Worm (Caenorhabditis elegans) whole organism, L4 larva: ENCODE results near the gene ZK899.1.

Source experiments
- T26A8.4 ChIP-seq: fragments of 200-800 bp; sonication (Bioruptor generic); IDR thresholded peaks from 2 replicates; pipeline ENCODE4 v1.3.6; 2022; ENCODE audit warnings: missing genetic modification characterization, missing compliant biosample characterization
- Y75B8A.6 ChIP-seq: fragments of 200-800 bp; sonication (Bioruptor generic); IDR thresholded peaks from 2 replicates; pipeline ENCODE4 v1.3.6; 2022; ENCODE audit warnings: missing genetic modification reagents, missing genetic modification characterization, missing compliant biosample characterization
- aha-1 ChIP-seq: fragments of 150-350 bp; peaks from one replicate; lab custom pipeline; 2014; ENCODE audit warnings: missing biosample characterization, missing genetic modification characterization
- ces-1 ChIP-seq: fragments of 150-350 bp; sonication (generic microtip); optimal IDR thresholded peaks from 4 replicates; lab custom pipeline; 2014; ENCODE audit warnings: missing biosample characterization, missing genetic modification reagents, missing genetic modification characterization
- ctbp-1 ChIP-seq: fragments of 200-800 bp; sonication (Bioruptor generic); IDR thresholded peaks from 2 replicates; pipeline ENCODE4 v1.3.6; 2022; ENCODE audit warnings: missing genetic modification reagents, missing genetic modification characterization, missing compliant biosample characterization
- daf-12 ChIP-seq: fragments of 150-350 bp; optimal IDR thresholded peaks from 2 replicates; lab custom pipeline; 2014; ENCODE audit warnings: missing biosample characterization, missing genetic modification reagents, missing genetic modification characterization
- daf-16 ChIP-seq, 3 experiments: sonication (generic microtip); optimal IDR thresholded peaks; 2 replicates each; lab custom pipeline; 2016 to 2017; ENCODE audit warnings: missing genetic modification characterization in 3 of 3, missing genetic modification reagents in 3 of 3, mild to moderate bottlenecking in 2 of 3, missing compliant biosample characterization in 2 of 3, missing biosample characterization in 1 of 3, moderate library complexity in 1 of 3
- dve-1 ChIP-seq: sonication (generic microtip); optimal IDR thresholded peaks from 2 replicates; lab custom pipeline; 2017; ENCODE audit warnings: antibody characterized with exemption, mild to moderate bottlenecking, missing genetic modification characterization, missing compliant biosample characterization; ENCODE audit not compliant: insufficient read depth
- hif-1 ChIP-seq, 2 experiments: sonication (generic microtip); optimal IDR thresholded peaks; 2 replicates each; lab custom pipeline; 2016 to 2017; ENCODE audit warnings: missing compliant biosample characterization in 2 of 2, missing genetic modification characterization in 2 of 2, missing genetic modification reagents in 2 of 2, missing genotype in 2 of 2, mild to moderate bottlenecking in 1 of 2
- hlh-11 ChIP-seq: fragments of 200-800 bp; sonication (Bioruptor generic); optimal IDR thresholded peaks from 2 replicates; lab custom pipeline; 2018; ENCODE audit warnings: mild to moderate bottlenecking, missing genetic modification characterization, missing compliant biosample characterization
- hlh-30 ChIP-seq: sonication (generic microtip); optimal IDR thresholded peaks from 2 replicates; lab custom pipeline; 2017; ENCODE audit warnings: antibody characterized with exemption, mild to moderate bottlenecking, missing genetic modification characterization, missing compliant biosample characterization; ENCODE audit not compliant: insufficient read depth
- jun-1 ChIP-seq: fragments of 150-350 bp; optimal IDR thresholded peaks from 2 replicates; lab custom pipeline; 2014; ENCODE audit warnings: missing biosample characterization, missing genetic modification reagents, missing genetic modification characterization
- lim-7 ChIP-seq: fragments of 200-800 bp; sonication (Bioruptor generic); IDR thresholded peaks from 2 replicates; pipeline ENCODE4 v1.3.6; 2022; ENCODE audit warnings: missing genetic modification characterization, missing compliant biosample characterization
- lin-1 ChIP-seq: fragments of 200-800 bp; sonication (Bioruptor generic); IDR thresholded peaks from 2 replicates; pipeline ENCODE4 v1.3.6; 2022; ENCODE audit warnings: missing genetic modification reagents, missing genetic modification characterization, missing compliant biosample characterization
- lsy-2 ChIP-seq, 2 experiments: fragments of 150-350 bp in 1 of 2; sonication (generic microtip) in 1 of 2; optimal IDR thresholded peaks; 2 replicates each; lab custom pipeline; 2014 to 2017; ENCODE audit warnings: missing biosample characterization in 2 of 2, missing genetic modification characterization in 2 of 2
- mdl-1 ChIP-seq, 2 experiments: fragments of 150-350 bp in 1 of 2; sonication (generic microtip) in 1 of 2; optimal IDR thresholded peaks; 2 replicates each; lab custom pipeline; 2014 to 2017; ENCODE audit warnings: missing biosample characterization in 2 of 2, missing genetic modification characterization in 2 of 2
- mdt-29 ChIP-seq: fragments of 200-800 bp; sonication (Bioruptor generic); IDR thresholded peaks from 2 replicates; pipeline ENCODE4 v1.3.6; 2022; ENCODE audit warnings: missing genetic modification reagents, missing genetic modification characterization, missing compliant biosample characterization
- mep-1 ChIP-seq: fragments of 150-350 bp; sonication (generic microtip); optimal IDR thresholded peaks from 3 replicates; lab custom pipeline; 2014; ENCODE audit warnings: missing biosample characterization, missing genetic modification characterization
- mxl-2 ChIP-seq: fragments of 200-800 bp; sonication (Bioruptor generic); conservative IDR thresholded peaks from 2 replicates; pipeline ENCODE4 v1.3.6; 2022; ENCODE audit warnings: missing genetic modification reagents, missing genetic modification characterization, missing compliant biosample characterization
- mxl-3 ChIP-seq: fragments of 200-800 bp; sonication (Bioruptor generic); optimal IDR thresholded peaks from 2 replicates; lab custom pipeline; 2018; ENCODE audit warnings: mild to moderate bottlenecking, missing genetic modification characterization, missing compliant biosample characterization
- nhr-10 ChIP-seq: fragments of 150-350 bp; optimal IDR thresholded peaks from 2 replicates; lab custom pipeline; 2014; ENCODE audit warnings: missing biosample characterization, missing genetic modification characterization
- nhr-102 ChIP-seq: sonication (generic microtip); optimal IDR thresholded peaks from 2 replicates; lab custom pipeline; 2016; ENCODE audit warnings: mild to moderate bottlenecking, missing genetic modification characterization, moderate library complexity, missing compliant biosample characterization
- nhr-11 ChIP-seq: fragments of 150-350 bp; optimal IDR thresholded peaks from 2 replicates; lab custom pipeline; 2014; ENCODE audit warnings: missing biosample characterization, missing genetic modification characterization
- nhr-111 ChIP-seq: fragments of 200-800 bp; sonication (Bioruptor generic); optimal IDR thresholded peaks from 2 replicates; lab custom pipeline; 2018; ENCODE audit warnings: mild to moderate bottlenecking, missing genetic modification characterization, missing compliant biosample characterization
- nhr-25 ChIP-seq: sonication (generic microtip); optimal IDR thresholded peaks from 2 replicates; lab custom pipeline; 2017; ENCODE audit warnings: missing genetic modification characterization, mild to moderate bottlenecking, missing compliant biosample characterization, antibody characterized with exemption, moderate library complexity, borderline replicate concordance; ENCODE audit not compliant: insufficient read depth
- nhr-28 ChIP-seq: fragments of 150-350 bp; optimal IDR thresholded peaks from 2 replicates; lab custom pipeline; 2014; ENCODE audit warnings: missing biosample characterization, missing genetic modification characterization
- nhr-42 ChIP-seq: fragments of 200-800 bp; sonication (Bioruptor generic); IDR thresholded peaks from 2 replicates; pipeline ENCODE4 v1.3.6; 2022; ENCODE audit warnings: missing genetic modification characterization, missing compliant biosample characterization
- nhr-48 ChIP-seq: sonication (generic microtip); optimal IDR thresholded peaks from 2 replicates; lab custom pipeline; 2016; ENCODE audit warnings: mild to moderate bottlenecking, missing genetic modification characterization, missing compliant biosample characterization
- nhr-6 ChIP-seq: fragments of 150-350 bp; optimal IDR thresholded peaks from 2 replicates; lab custom pipeline; 2014; ENCODE audit warnings: missing biosample characterization, missing genetic modification characterization
- nhr-77 ChIP-seq: fragments of 150-350 bp; optimal IDR thresholded peaks from 2 replicates; lab custom pipeline; 2014; ENCODE audit warnings: missing biosample characterization, missing genetic modification characterization
- pha-4 ChIP-seq, 2 experiments: fragments of 150-350 bp in 1 of 2; fragments of 200-800 bp in 1 of 2; sonication (Bioruptor generic) in 1 of 2; IDR thresholded peaks in 1 of 2; optimal IDR thresholded peaks in 1 of 2; 2 replicates each; pipeline versions ENCODE4 v1.3.6 to Lab custom; 2014 to 2022; ENCODE audit warnings: missing genetic modification characterization in 2 of 2, missing genetic modification reagents in 2 of 2, missing biosample characterization in 1 of 2, missing compliant biosample characterization in 1 of 2
- php-3 ChIP-seq: fragments of 200-800 bp; sonication (Bioruptor generic); IDR thresholded peaks from 2 replicates; pipeline ENCODE4 v1.3.6; 2022; ENCODE audit warnings: missing genetic modification reagents, missing genetic modification characterization, missing compliant biosample characterization
- pqm-1 ChIP-seq: sonication (generic microtip); optimal IDR thresholded peaks from 2 replicates; lab custom pipeline; 2017; ENCODE audit warnings: missing biosample characterization, missing genetic modification characterization
- set-16 ChIP-seq: fragments of 200-800 bp; sonication (Bioruptor generic); IDR thresholded peaks from 2 replicates; pipeline ENCODE4 v1.3.6; 2022; ENCODE audit warnings: missing genetic modification reagents, missing genetic modification characterization, missing compliant biosample characterization
- snpc-1.2 ChIP-seq: fragments of 200-800 bp; sonication (Bioruptor generic); IDR thresholded peaks from 2 replicates; pipeline ENCODE4 v1.3.6; 2022; ENCODE audit warnings: missing genetic modification reagents, missing genetic modification characterization, missing compliant biosample characterization
- snpc-4 ChIP-seq: fragments of 150-350 bp; optimal IDR thresholded peaks from 2 replicates; lab custom pipeline; 2014; ENCODE audit warnings: missing biosample characterization, missing genetic modification characterization
- spr-1 ChIP-seq: sonication (generic microtip); optimal IDR thresholded peaks from 2 replicates; lab custom pipeline; 2016; ENCODE audit warnings: mild to moderate bottlenecking, missing genetic modification characterization, missing compliant biosample characterization
- spr-3 ChIP-seq: fragments of 200-800 bp; sonication (Bioruptor generic); optimal IDR thresholded peaks from 2 replicates; lab custom pipeline; 2018; ENCODE audit warnings: mild to moderate bottlenecking, missing genetic modification characterization, missing compliant biosample characterization
- unc-62 ChIP-seq, 3 experiments: fragments of 150-350 bp in 1 of 3; sonication (generic microtip); optimal IDR thresholded peaks in 2 of 3; peaks in 1 of 3; 1 replicate in 1 of 3; 2 replicates in 2 of 3; lab custom pipeline; 2014 to 2017; ENCODE audit warnings: missing biosample characterization in 3 of 3, missing genetic modification characterization in 3 of 3, missing genetic modification reagents in 3 of 3, missing genotype in 1 of 3

ZK899.1 gene

DNA sequence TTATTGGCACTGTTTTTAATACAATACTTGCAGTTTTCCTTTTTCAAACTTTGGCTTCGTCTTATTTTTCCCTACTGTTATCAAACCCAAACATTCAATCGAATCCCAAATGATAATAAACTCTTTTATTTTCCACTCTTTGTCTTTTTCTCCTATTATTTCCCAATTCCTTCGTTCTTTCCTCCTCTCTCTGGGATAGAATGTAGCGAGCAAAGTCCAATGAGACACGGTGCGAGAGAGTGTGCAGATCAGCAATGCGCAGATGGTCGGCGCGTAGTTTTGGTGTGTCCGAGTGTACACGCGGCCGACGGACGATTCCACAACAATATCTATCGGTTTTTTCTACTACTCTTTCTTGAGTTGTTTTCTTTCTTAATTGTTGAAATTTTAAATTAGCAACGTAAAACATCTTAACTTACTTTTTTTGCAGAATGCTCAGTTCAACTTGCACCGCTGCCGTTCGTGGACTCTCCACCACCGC is 15.4 kb upstream of the ZK899.1 start, which contains the start of gene B0272.3:
Gene B0272.3 (plus strand): TSS at position 431 of the 481 bp plus-strand sequence.
- TF ChIP-seq mxl-2 (GFP tag; lab: Robert Waterston, UW) (no peak), jun-1 (tag; lab: Kevin White, UChicago) (no peak), aha-1 (tag; lab: Kevin White, UChicago) (no peak), hlh-30 (tag; lab: Kevin White, UChicago) (peak; percentile 68), Y75B8A.6 (GFP tag; lab: Robert Waterston, UW) (no peak), nhr-11 (tag; lab: Kevin White, UChicago) (peak; percentile 83), mep-1 (tag; lab: Kevin White, UChicago) (peak; percentile 76), mdl-1 (tag; optimal IDR thresholded peaks at IDR 0.05; lab: Kevin White, UChicago) (peak in 1 of 2 experiments; percentile 78), nhr-111 (GFP tag; lab: Kevin White, UChicago) (no peak), mxl-3 (GFP tag; lab: Kevin White, UChicago) (peak; percentile 76), snpc-1.2 (GFP tag; lab: Robert Waterston, UW) (no peak), hlh-11 (peak; percentile 88), set-16 (GFP tag; lab: Robert Waterston, UW) (no peak), unc-62 (GFP tag; optimal IDR thresholded peaks at IDR 0.05 in 1 of 2; lab: Kevin White, UChicago) (peak in 1 of 2 experiments; percentile 50), unc-62 (tag; optimal IDR thresholded peaks at IDR 0.05; lab: Kevin White, UChicago) (no peak), nhr-25 (tag; lab: Kevin White, UChicago) (peak; percentile 41), nhr-28 (tag; lab: Kevin White, UChicago) (peak; percentile 95), dve-1 (tag; lab: Kevin White, UChicago) (peak; percentile 91), T26A8.4 (GFP tag; lab: Robert Waterston, UW) (no peak), nhr-42 (no peak), ces-1 (GFP tag; lab: Kevin White, UChicago) (no peak), spr-1 (peak; percentile 2), mdt-29 (no peak), ctbp-1 (GFP tag; lab: Robert Waterston, UW) (no peak), pha-4 (GFP tag; IDR thresholded peaks at IDR 0.05; lab: Robert Waterston, UW) (peak; percentile 61; the same call in 1 of the 2 replicates), pha-4 (tag; optimal IDR thresholded peaks at IDR 0.05; lab: Kevin White, UChicago) (no peak), nhr-48 (tag; lab: Kevin White, UChicago) (peak; percentile 44), pqm-1 (tag; lab: Kevin White, UChicago) (peak; percentile 63), daf-12 (no peak), spr-3 (GFP tag; lab: Kevin White, UChicago) (no peak), php-3 (no peak), nhr-77 (tag; lab: Kevin White, UChicago) (peak; percentile 68), lim-7 (GFP tag; lab: Robert Waterston, UW) (no peak), hif-1 (tag; optimal IDR thresholded peaks at IDR 0.05; lab: Kevin White, UChicago) (peak in 1 of 2 experiments; percentile 6), nhr-102 (tag; lab: Kevin White, UChicago) (peak; percentile 66), nhr-6 (peak; percentile 10), daf-16 (GFP tag; optimal IDR thresholded peaks at IDR 0.05; lab: Kevin White, UChicago) (peak; percentile 1 to 13), daf-16 (tag; optimal IDR thresholded peaks at IDR 0.05; lab: Kevin White, UChicago) (peak; percentile 90), nhr-10 (no peak), lin-1 (GFP tag; lab: Robert Waterston, UW) (no peak), lsy-2 (tag; optimal IDR thresholded peaks at IDR 0.05; lab: Kevin White, UChicago) (peak in 1 of 2 experiments; percentile 4), snpc-4 (tag; lab: Kevin White, UChicago) (no peak)
